Worm (Caenorhabditis elegans) whole organism, L3 larva: ENCODE measurements around the gene kup-1.

Experiments used
- ZK546.5 ChIP-seq: sonication (generic microtip); optimal IDR thresholded peaks from 2 replicates; lab custom pipeline; 2017; ENCODE audit warnings: missing biosample characterization, missing genetic modification characterization
- ama-1 ChIP-seq: fragments of 150-350 bp; optimal IDR thresholded peaks from 2 replicates; lab custom pipeline; 2018
- ceh-16 ChIP-seq: sonication (generic microtip); optimal IDR thresholded peaks from 2 replicates; lab custom pipeline; 2017; ENCODE audit warnings: missing biosample characterization, missing genetic modification characterization
- ceh-28 ChIP-seq: fragments of 150-350 bp; optimal IDR thresholded peaks from 2 replicates; lab custom pipeline; 2014; ENCODE audit warnings: missing biosample characterization, missing genetic modification reagents, missing genetic modification characterization
- ceh-9 ChIP-seq: sonication (generic microtip); optimal IDR thresholded peaks from 2 replicates; lab custom pipeline; 2018; ENCODE audit warnings: missing biosample characterization, missing genetic modification characterization
- egl-5 ChIP-seq: fragments of 150-350 bp; optimal IDR thresholded peaks from 2 replicates; lab custom pipeline; 2017; ENCODE audit warnings: missing biosample characterization, missing genetic modification reagents, missing genetic modification characterization, inconsistent platforms
- elt-2 ChIP-seq: sonication (generic microtip); optimal IDR thresholded peaks from 2 replicates; lab custom pipeline; 2016; ENCODE audit warnings: missing genetic modification reagents, mild to moderate bottlenecking, missing genetic modification characterization, missing compliant biosample characterization
- fkh-2 ChIP-seq: fragments of 150-350 bp; optimal IDR thresholded peaks from 2 replicates; lab custom pipeline; 2014; ENCODE audit warnings: missing biosample characterization, missing genetic modification reagents, missing genetic modification characterization
- fos-1 ChIP-seq: fragments of 150-350 bp; optimal IDR thresholded peaks from 2 replicates; lab custom pipeline; 2014; ENCODE audit warnings: missing biosample characterization, missing genetic modification characterization
- jun-1 ChIP-seq: fragments of 150-350 bp; optimal IDR thresholded peaks from 2 replicates; lab custom pipeline; 2014; ENCODE audit warnings: missing biosample characterization, missing genetic modification reagents, missing genetic modification characterization
- lin-15B ChIP-seq: fragments of 150-350 bp; optimal IDR thresholded peaks from 2 replicates; lab custom pipeline; 2014; ENCODE audit warnings: missing biosample characterization, missing genetic modification characterization
- lin-39 ChIP-seq: fragments of 150-350 bp; optimal IDR thresholded peaks from 2 replicates; lab custom pipeline; 2018; ENCODE audit warnings: missing biosample characterization, missing genetic modification reagents, missing genetic modification characterization
- lsy-12 ChIP-seq: sonication (generic microtip); optimal IDR thresholded peaks from 2 replicates; lab custom pipeline; 2016; ENCODE audit warnings: mild to moderate bottlenecking, missing genetic modification characterization, missing compliant biosample characterization
- mml-1 ChIP-seq: fragments of 150-350 bp; sonication (generic microtip); optimal IDR thresholded peaks from 3 replicates; lab custom pipeline; 2014; ENCODE audit warnings: missing biosample characterization, missing genetic modification characterization
- nfya-1 ChIP-seq: sonication (generic microtip); optimal IDR thresholded peaks from 2 replicates; lab custom pipeline; 2017; ENCODE audit warnings: missing genetic modification characterization, mild to moderate bottlenecking, missing compliant biosample characterization, antibody characterized with exemption, moderate library complexity; ENCODE audit not compliant: insufficient read depth
- nhr-23 ChIP-seq: fragments of 150-350 bp; optimal IDR thresholded peaks from 2 replicates; lab custom pipeline; 2014; ENCODE audit warnings: missing biosample characterization, missing genetic modification reagents, missing genetic modification characterization
- nhr-237 ChIP-seq: fragments of 150-350 bp; optimal IDR thresholded peaks from 2 replicates; lab custom pipeline; 2014; ENCODE audit warnings: missing biosample characterization, missing genetic modification characterization
- nhr-43 ChIP-seq: sonication (generic microtip); optimal IDR thresholded peaks from 2 replicates; lab custom pipeline; 2016; ENCODE audit warnings: mild to moderate bottlenecking, missing genetic modification characterization, missing compliant biosample characterization; ENCODE audit not compliant: poor library complexity, severe bottlenecking
- pha-4 ChIP-seq: fragments of 150-350 bp; optimal IDR thresholded peaks from 2 replicates; lab custom pipeline; 2014; ENCODE audit warnings: missing biosample characterization, missing genetic modification reagents, missing genetic modification characterization
- sea-2 ChIP-seq: fragments of 150-350 bp; sonication (generic microtip); optimal IDR thresholded peaks from 4 replicates; lab custom pipeline; 2014; ENCODE audit warnings: missing biosample characterization, missing genetic modification reagents, missing genetic modification characterization
- skn-1 ChIP-seq: fragments of 150-350 bp; optimal IDR thresholded peaks from 2 replicates; lab custom pipeline; 2014; ENCODE audit warnings: missing biosample characterization, missing genetic modification characterization
- snpc-4 ChIP-seq: fragments of 150-350 bp; optimal IDR thresholded peaks from 2 replicates; lab custom pipeline; 2014; ENCODE audit warnings: missing biosample characterization, missing genetic modification characterization
- tbx-2 ChIP-seq: sonication (generic microtip); optimal IDR thresholded peaks from 2 replicates; lab custom pipeline; 2016; ENCODE audit warnings: mild to moderate bottlenecking, missing genetic modification characterization, missing compliant biosample characterization
- unc-62 ChIP-seq: fragments of 150-350 bp; sonication (generic microtip); optimal IDR thresholded peaks from 4 replicates; lab custom pipeline; 2014; ENCODE audit warnings: missing biosample characterization, missing genetic modification reagents, missing genetic modification characterization
- zag-1 ChIP-seq: fragments of 150-350 bp; optimal IDR thresholded peaks from 2 replicates; lab custom pipeline; 2014; ENCODE audit warnings: missing biosample characterization, missing genetic modification characterization
- ztf-11 ChIP-seq: fragments of 150-350 bp; optimal IDR thresholded peaks from 2 replicates; lab custom pipeline; 2014; ENCODE audit warnings: missing biosample characterization, missing genetic modification characterization
- ztf-4 ChIP-seq: fragments of 150-350 bp; optimal IDR thresholded peaks from 2 replicates; lab custom pipeline; 2014; ENCODE audit warnings: missing biosample characterization, missing genetic modification characterization

kup-1 gene

DNA sequence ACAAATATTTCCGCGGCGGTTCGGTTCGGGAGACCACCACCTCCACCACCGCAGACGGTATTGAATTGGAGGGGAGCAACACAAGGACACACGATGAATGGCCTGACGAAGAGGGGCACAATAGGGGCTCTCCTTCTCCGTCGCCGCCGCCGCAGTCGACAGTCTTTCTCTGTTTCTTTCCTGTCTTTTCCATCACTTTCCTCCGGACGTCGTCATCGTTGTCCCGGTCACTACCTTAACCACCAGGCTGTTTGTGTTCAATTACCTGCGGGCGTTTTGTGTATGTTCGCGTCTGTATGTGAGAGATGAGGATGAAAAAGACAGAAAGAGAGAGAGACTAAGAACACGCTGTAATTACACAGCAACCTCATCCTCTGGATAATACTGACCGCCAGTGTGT lies 918 bp downstream of the kup-1 start:
- TF ChIP-seq nhr-23 (tag; lab: Kevin White, UChicago) (peak; percentile 40), ZK546.5 (tag; lab: Kevin White, UChicago) (no peak), mml-1 (no peak)

- TF ChIP-seq jun-1 (tag; lab: Kevin White, UChicago) (no peak), pha-4 (tag; lab: Kevin White, UChicago) (peak; percentile 24), nfya-1 (tag; lab: Kevin White, UChicago) (peak; percentile 48), tbx-2 (tag; lab: Kevin White, UChicago) (no peak), lin-15B (tag; lab: Kevin White, UChicago) (peak; percentile 32), lin-39 (tag; lab: Kevin White, UChicago) (peak; percentile 77), ama-1 (peak; percentile 80), snpc-4 (tag; lab: Kevin White, UChicago) (peak; percentile 3)
- TF ChIP-seq, all 47 proteins: peak for 6
These were observed 1.9 kb downstream of the kup-1 start for ce11 chrV:12038783-12039182.

DNA sequence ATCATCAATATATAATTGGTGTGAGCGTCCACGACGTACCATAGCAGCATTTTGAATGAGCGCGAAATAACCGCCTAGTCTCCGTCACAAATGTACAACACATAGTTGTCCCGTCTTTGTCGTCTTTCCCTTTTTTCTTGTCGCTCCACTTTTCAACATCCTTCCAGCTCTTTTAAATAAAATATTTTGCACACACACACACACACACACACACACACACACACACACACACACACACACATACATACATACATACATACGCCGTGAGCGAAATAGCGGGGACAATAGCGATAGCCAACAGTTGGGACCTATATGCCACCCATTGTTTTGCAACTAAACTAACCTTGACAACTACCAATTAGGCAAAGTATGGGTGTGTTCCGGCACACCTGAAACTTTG lies 2.4 kb downstream of the kup-1 start:
- TF ChIP-seq nhr-237 (tag; lab: Kevin White, UChicago) (no peak), lin-15B (tag; lab: Kevin White, UChicago) (peak; percentile 15), ztf-11 (tag; lab: Kevin White, UChicago) (no peak), snpc-4 (tag; lab: Kevin White, UChicago) (peak; percentile 1), ama-1 (no peak), nfya-1 (tag; lab: Kevin White, UChicago) (peak; percentile 29), zag-1 (tag; lab: Kevin White, UChicago) (no peak), tbx-2 (tag; lab: Kevin White, UChicago) (no peak), nhr-43 (no peak), lsy-12 (peak; percentile 34)

DNA sequence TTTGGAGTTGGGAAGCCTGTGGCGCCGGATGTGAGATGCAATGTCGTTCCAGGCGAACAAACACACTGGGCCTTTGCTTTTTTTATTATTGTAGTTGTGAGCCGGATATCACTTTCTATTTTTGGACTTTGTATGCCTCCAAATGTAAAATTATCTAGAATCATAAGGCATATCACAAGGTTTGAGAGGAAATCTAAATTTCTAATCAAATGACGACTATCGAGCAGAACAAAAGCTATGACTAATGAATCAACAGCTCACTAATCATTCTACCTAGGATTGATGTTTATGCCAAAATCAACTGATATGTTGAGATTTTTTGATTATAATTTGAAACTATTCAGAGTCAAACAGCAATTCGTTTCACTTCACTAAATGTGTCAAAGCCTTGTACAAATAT lies 2.8 kb downstream of the kup-1 start:
- TF ChIP-seq ama-1 (peak; percentile 31), ceh-9 (tag; lab: Kevin White, UChicago) (no peak)

DNA sequence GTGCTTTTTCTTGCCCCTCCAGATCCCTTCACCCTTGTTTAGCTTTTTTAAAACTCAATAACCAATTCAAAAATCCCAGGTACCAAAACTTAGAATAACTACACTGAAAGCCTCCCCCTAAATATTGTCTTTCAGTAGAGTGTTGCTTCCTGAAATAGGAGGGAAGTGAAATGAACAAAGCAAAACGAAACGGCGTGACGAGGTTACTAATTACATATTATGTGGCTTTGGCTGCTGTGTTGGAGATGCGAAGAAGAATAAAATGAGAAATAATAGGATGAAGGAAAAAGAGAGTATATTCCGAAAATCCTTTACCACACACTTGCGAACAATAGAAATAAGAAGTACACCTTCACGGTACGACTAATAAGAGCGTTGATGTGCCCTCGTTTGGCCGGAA lies 4.5 kb downstream of the kup-1 start:
- TF ChIP-seq fos-1 (tag; lab: Kevin White, UChicago), result no peak
- no peak for TF ChIP-seq sea-2
- TF ChIP-seq ztf-4 (tag; lab: Kevin White, UChicago), result no peak
- no peak for TF ChIP-seq egl-5 (tag; lab: Kevin White, UChicago)

DNA sequence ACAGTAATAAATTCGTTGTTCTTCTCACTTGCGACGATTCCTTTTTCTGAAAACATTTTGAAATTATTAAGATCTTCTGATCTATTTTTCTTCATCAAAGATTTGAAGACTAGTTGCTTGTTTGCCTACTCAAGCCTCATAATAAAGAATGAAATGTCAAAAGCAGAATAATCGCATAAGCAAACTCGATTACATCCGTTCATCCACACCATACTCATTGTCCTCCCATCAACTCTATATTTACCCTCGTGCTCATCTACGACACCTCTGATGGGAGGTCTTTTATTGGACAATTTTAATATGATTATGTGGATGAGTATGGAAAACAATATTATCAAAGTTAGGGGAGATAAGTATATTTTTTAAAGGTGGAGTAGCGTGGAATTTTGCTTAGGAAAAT lies 6.8 kb downstream of the kup-1 start:
- no peak for TF ChIP-seq elt-2

- no peak for TF ChIP-seq ZK546.5 (tag; lab: Kevin White, UChicago)
- TF ChIP-seq fkh-2, result no peak
- TF ChIP-seq ceh-28 (tag; lab: Kevin White, UChicago), result no peak
- TF ChIP-seq fos-1 (tag; lab: Kevin White, UChicago), result no peak
- no peak for TF ChIP-seq unc-62 (GFP tag; lab: Kevin White, UChicago)
- TF ChIP-seq skn-1 (tag; lab: Kevin White, UChicago), result no peak
- TF ChIP-seq egl-5 (tag; lab: Kevin White, UChicago), result no peak
- no peak for TF ChIP-seq mml-1
These were observed 8.6 kb downstream of the kup-1 start, which contains the start of gene pkc-1 for ce11 chrV:12032060-12032459. Gene pkc-1, minus strand, starts transcription at chrV:12032160.

- no peak for TF ChIP-seq ceh-16 (tag; lab: Kevin White, UChicago)
These were observed 12.5 kb downstream of the kup-1 start for ce11 chrV:12028151-12028550.
